Worm (Caenorhabditis elegans) whole organism, mixed stage, embryonic: ENCODE measurements around the gene lsy-27.

Experiments used
- ces-1 ChIP-seq: fragments of 150-350 bp; optimal IDR thresholded peaks from 2 replicates; lab custom pipeline; 2014; ENCODE audit warnings: missing biosample characterization, missing genetic modification reagents, missing genetic modification characterization
- pha-4 ChIP-seq: fragments of 150-350 bp; optimal IDR thresholded peaks from 2 replicates; lab custom pipeline; 2018; ENCODE audit warnings: missing biosample characterization, missing genetic modification reagents, missing genetic modification characterization
- zip-8 ChIP-seq: fragments of 150-350 bp; optimal IDR thresholded peaks from 2 replicates; lab custom pipeline; 2014; ENCODE audit warnings: missing biosample characterization, missing genetic modification characterization
- ztf-11 ChIP-seq: fragments of 150-350 bp; optimal IDR thresholded peaks from 2 replicates; lab custom pipeline; 2014; ENCODE audit warnings: missing biosample characterization, missing genetic modification characterization

DNA sequence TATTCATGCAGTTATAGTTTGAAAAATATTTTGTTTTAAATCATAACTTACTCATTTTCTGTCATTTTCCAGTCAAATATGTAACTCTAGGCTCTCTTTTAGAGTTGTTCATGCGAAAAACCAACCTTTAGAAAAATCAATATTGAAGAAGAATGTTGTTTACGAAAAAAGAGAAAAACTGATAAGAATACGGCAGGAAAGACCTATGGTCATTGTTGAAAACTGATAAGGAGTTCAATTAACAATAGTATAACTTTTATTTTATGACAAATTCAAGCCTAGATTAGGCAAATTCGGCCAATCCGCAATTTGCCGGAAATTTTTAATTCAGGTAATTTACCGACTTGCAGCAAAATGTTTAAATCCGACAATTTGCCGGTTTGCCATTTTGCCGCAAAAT lies 26.6 kb upstream of the lsy-27 start, which contains the start of gene Y20C6A.1:
- TF ChIP-seq ztf-11 = no peak
- TF ChIP-seq ces-1 = no peak
- no peak for TF ChIP-seq zip-8 (tag; lab: Kevin White, UChicago)
- no peak for TF ChIP-seq pha-4 (tag; lab: Kevin White, UChicago)
